Worm (Caenorhabditis elegans) whole organism, L3 larva: Measurements from ENCODE around the gene oxi-1.

Experiments used
- aly-2 ChIP-seq: fragments of 150-350 bp; optimal IDR thresholded peaks from 2 replicates; lab custom pipeline; 2014; ENCODE audit warnings: missing biosample characterization, missing genetic modification characterization
- ama-1 ChIP-seq: fragments of 150-350 bp; optimal IDR thresholded peaks from 2 replicates; lab custom pipeline; 2018
- ceh-16 ChIP-seq: sonication (generic microtip); optimal IDR thresholded peaks from 2 replicates; lab custom pipeline; 2017; ENCODE audit warnings: missing biosample characterization, missing genetic modification characterization
- ceh-28 ChIP-seq: fragments of 150-350 bp; optimal IDR thresholded peaks from 2 replicates; lab custom pipeline; 2014; ENCODE audit warnings: missing biosample characterization, missing genetic modification reagents, missing genetic modification characterization
- ceh-82 ChIP-seq: fragments of 150-350 bp; optimal IDR thresholded peaks from 2 replicates; lab custom pipeline; 2014; ENCODE audit warnings: missing biosample characterization, missing genetic modification characterization
- ceh-9 ChIP-seq: sonication (generic microtip); optimal IDR thresholded peaks from 2 replicates; lab custom pipeline; 2018; ENCODE audit warnings: missing biosample characterization, missing genetic modification characterization
- daf-12 ChIP-seq: fragments of 150-350 bp; optimal IDR thresholded peaks from 2 replicates; lab custom pipeline; 2014; ENCODE audit warnings: missing biosample characterization, missing genetic modification reagents, missing genetic modification characterization
- egl-27 ChIP-seq: sonication (generic microtip); optimal IDR thresholded peaks from 4 replicates; lab custom pipeline; 2017; ENCODE audit warnings: missing biosample characterization, missing genetic modification reagents, missing genetic modification characterization
- egl-5 ChIP-seq: fragments of 150-350 bp; optimal IDR thresholded peaks from 2 replicates; lab custom pipeline; 2017; ENCODE audit warnings: missing biosample characterization, missing genetic modification reagents, missing genetic modification characterization, inconsistent platforms
- elt-1 ChIP-seq: fragments of 150-350 bp; optimal IDR thresholded peaks from 2 replicates; lab custom pipeline; 2014; ENCODE audit warnings: missing biosample characterization, missing genetic modification characterization
- elt-2 ChIP-seq: sonication (generic microtip); optimal IDR thresholded peaks from 2 replicates; lab custom pipeline; 2016; ENCODE audit warnings: missing genetic modification reagents, mild to moderate bottlenecking, missing genetic modification characterization, missing compliant biosample characterization
- eor-1 ChIP-seq, 2 experiments: fragments of 150-350 bp; optimal IDR thresholded peaks; 2 replicates each; lab custom pipeline; 2014 to 2018; ENCODE audit warnings: missing biosample characterization in 2 of 2, missing genetic modification characterization in 2 of 2
- fkh-10 ChIP-seq: sonication (generic microtip); optimal IDR thresholded peaks from 2 replicates; lab custom pipeline; 2017; ENCODE audit warnings: missing biosample characterization, missing genetic modification reagents, missing genetic modification characterization
- fkh-2 ChIP-seq: fragments of 150-350 bp; optimal IDR thresholded peaks from 2 replicates; lab custom pipeline; 2014; ENCODE audit warnings: missing biosample characterization, missing genetic modification reagents, missing genetic modification characterization
- hmg-11 ChIP-seq: sonication (generic microtip); optimal IDR thresholded peaks from 2 replicates; lab custom pipeline; 2016; ENCODE audit warnings: missing genetic modification characterization, missing compliant biosample characterization
- jun-1 ChIP-seq: fragments of 150-350 bp; optimal IDR thresholded peaks from 2 replicates; lab custom pipeline; 2014; ENCODE audit warnings: missing biosample characterization, missing genetic modification reagents, missing genetic modification characterization
- lin-15B ChIP-seq: fragments of 150-350 bp; optimal IDR thresholded peaks from 2 replicates; lab custom pipeline; 2014; ENCODE audit warnings: missing biosample characterization, missing genetic modification characterization
- lin-39 ChIP-seq: fragments of 150-350 bp; optimal IDR thresholded peaks from 2 replicates; lab custom pipeline; 2018; ENCODE audit warnings: missing biosample characterization, missing genetic modification reagents, missing genetic modification characterization
- lsy-12 ChIP-seq: sonication (generic microtip); optimal IDR thresholded peaks from 2 replicates; lab custom pipeline; 2016; ENCODE audit warnings: mild to moderate bottlenecking, missing genetic modification characterization, missing compliant biosample characterization
- mdl-1 ChIP-seq: fragments of 150-350 bp; optimal IDR thresholded peaks from 2 replicates; lab custom pipeline; 2014; ENCODE audit warnings: missing biosample characterization, missing genetic modification characterization
- mml-1 ChIP-seq: fragments of 150-350 bp; sonication (generic microtip); optimal IDR thresholded peaks from 3 replicates; lab custom pipeline; 2014; ENCODE audit warnings: missing biosample characterization, missing genetic modification characterization
- nfya-1 ChIP-seq: sonication (generic microtip); optimal IDR thresholded peaks from 2 replicates; lab custom pipeline; 2017; ENCODE audit warnings: missing genetic modification characterization, mild to moderate bottlenecking, missing compliant biosample characterization, antibody characterized with exemption, moderate library complexity; ENCODE audit not compliant: insufficient read depth
- nhr-11 ChIP-seq: fragments of 150-350 bp; optimal IDR thresholded peaks from 2 replicates; lab custom pipeline; 2014; ENCODE audit warnings: missing biosample characterization, missing genetic modification characterization
- nhr-23 ChIP-seq: fragments of 150-350 bp; optimal IDR thresholded peaks from 2 replicates; lab custom pipeline; 2014; ENCODE audit warnings: missing biosample characterization, missing genetic modification reagents, missing genetic modification characterization
- nhr-237 ChIP-seq: fragments of 150-350 bp; optimal IDR thresholded peaks from 2 replicates; lab custom pipeline; 2014; ENCODE audit warnings: missing biosample characterization, missing genetic modification characterization
- nhr-25 ChIP-seq: sonication (generic microtip); optimal IDR thresholded peaks from 2 replicates; lab custom pipeline; 2017; ENCODE audit warnings: missing biosample characterization, missing genetic modification characterization
- nhr-28 ChIP-seq: fragments of 150-350 bp; optimal IDR thresholded peaks from 2 replicates; lab custom pipeline; 2014; ENCODE audit warnings: missing biosample characterization, missing genetic modification characterization
- nhr-67 ChIP-seq: fragments of 150-350 bp; optimal IDR thresholded peaks from 2 replicates; lab custom pipeline; 2014; ENCODE audit warnings: missing biosample characterization, missing genetic modification characterization
- nhr-76 ChIP-seq: fragments of 150-350 bp; sonication (generic microtip); optimal IDR thresholded peaks from 5 replicates; lab custom pipeline; 2014; ENCODE audit warnings: missing biosample characterization, missing genetic modification characterization
- nhr-77 ChIP-seq: fragments of 150-350 bp; optimal IDR thresholded peaks from 2 replicates; lab custom pipeline; 2014; ENCODE audit warnings: missing biosample characterization, missing genetic modification characterization
- pha-4 ChIP-seq: fragments of 150-350 bp; optimal IDR thresholded peaks from 2 replicates; lab custom pipeline; 2014; ENCODE audit warnings: missing biosample characterization, missing genetic modification reagents, missing genetic modification characterization
- pqm-1 ChIP-seq: fragments of 150-350 bp; optimal IDR thresholded peaks from 2 replicates; lab custom pipeline; 2017; ENCODE audit warnings: missing biosample characterization, missing genetic modification characterization, inconsistent platforms
- sea-2 ChIP-seq: fragments of 150-350 bp; sonication (generic microtip); optimal IDR thresholded peaks from 4 replicates; lab custom pipeline; 2014; ENCODE audit warnings: missing biosample characterization, missing genetic modification reagents, missing genetic modification characterization
- skn-1 ChIP-seq: fragments of 150-350 bp; optimal IDR thresholded peaks from 2 replicates; lab custom pipeline; 2014; ENCODE audit warnings: missing biosample characterization, missing genetic modification characterization
- snpc-4 ChIP-seq: fragments of 150-350 bp; optimal IDR thresholded peaks from 2 replicates; lab custom pipeline; 2014; ENCODE audit warnings: missing biosample characterization, missing genetic modification characterization
- tbx-2 ChIP-seq: sonication (generic microtip); optimal IDR thresholded peaks from 2 replicates; lab custom pipeline; 2016; ENCODE audit warnings: mild to moderate bottlenecking, missing genetic modification characterization, missing compliant biosample characterization
- unc-39 ChIP-seq: sonication (generic microtip); optimal IDR thresholded peaks from 4 replicates; lab custom pipeline; 2017; ENCODE audit warnings: missing biosample characterization, missing genetic modification characterization
- zag-1 ChIP-seq: fragments of 150-350 bp; optimal IDR thresholded peaks from 2 replicates; lab custom pipeline; 2014; ENCODE audit warnings: missing biosample characterization, missing genetic modification characterization

Gene oxi-1

ce11 chrIII:10818364-10818763, 39.7 kb upstream of the oxi-1 start (continued):
- TF ChIP-seq skn-1 (tag; lab: Kevin White, UChicago) (peak; percentile 57), eor-1 (tag; optimal IDR thresholded peaks at IDR 0.05; lab: Kevin White, UChicago) (no peak), ceh-82 (tag; lab: Kevin White, UChicago) (no peak), ceh-16 (tag; lab: Kevin White, UChicago) (no peak), lin-15B (tag; lab: Kevin White, UChicago) (peak; percentile 60), nhr-237 (tag; lab: Kevin White, UChicago) (no peak), nfya-1 (peak; percentile 75), egl-27 (tag; lab: Kevin White, UChicago) (no peak), nhr-28 (tag; lab: Kevin White, UChicago) (no peak), tbx-2 (no peak), ceh-28 (tag; lab: Kevin White, UChicago) (peak; percentile 33), pqm-1 (peak; percentile 65), nhr-67 (tag; lab: Kevin White, UChicago) (no peak)

- peak; percentile 22 for TF ChIP-seq ama-1 (lab: Kevin White, UChicago)
- peak; percentile 50 for TF ChIP-seq elt-2 (tag; lab: Kevin White, UChicago)
- no peak for TF ChIP-seq unc-39 (tag; lab: Kevin White, UChicago)
- peak; percentile 34 for TF ChIP-seq pha-4 (tag; lab: Kevin White, UChicago)
These were observed 38.8 kb upstream of the oxi-1 start for ce11 chrIII:10819257-10819656.

- TF ChIP-seq nhr-76 (tag; lab: Kevin White, UChicago) (no peak), lin-15B (tag; lab: Kevin White, UChicago) (no peak), daf-12 (tag; lab: Kevin White, UChicago) (no peak), snpc-4 (tag; lab: Kevin White, UChicago) (no peak), nfya-1 (peak; percentile 57), ceh-9 (tag; lab: Kevin White, UChicago) (no peak), nhr-28 (tag; lab: Kevin White, UChicago) (no peak), mdl-1 (tag; lab: Kevin White, UChicago) (no peak), fkh-2 (tag; lab: Kevin White, UChicago) (no peak), elt-2 (tag; lab: Kevin White, UChicago) (no peak), aly-2 (no peak), zag-1 (tag; lab: Kevin White, UChicago) (no peak), sea-2 (GFP tag; lab: Kevin White, UChicago) (no peak), jun-1 (no peak), nhr-23 (no peak), ceh-28 (tag; lab: Kevin White, UChicago) (no peak), pqm-1 (no peak), skn-1 (tag; lab: Kevin White, UChicago) (no peak), lin-39 (tag; lab: Kevin White, UChicago) (peak; percentile 29), egl-5 (tag; lab: Kevin White, UChicago) (peak; percentile 5), hmg-11 (tag; lab: Kevin White, UChicago) (no peak), mml-1 (tag; lab: Kevin White, UChicago) (no peak), nhr-25 (tag; lab: Kevin White, UChicago) (no peak), eor-1 (tag; optimal IDR thresholded peaks at IDR 0.05; lab: Kevin White, UChicago) (no peak), pha-4 (tag; lab: Kevin White, UChicago) (no peak), nhr-11 (peak; percentile 83), fkh-10 (GFP tag; lab: Kevin White, UChicago) (no peak), ceh-82 (tag; lab: Kevin White, UChicago) (no peak), lsy-12 (tag; lab: Kevin White, UChicago) (no peak), elt-1 (tag; lab: Kevin White, UChicago) (no peak), nhr-77 (no peak), ama-1 (lab: Kevin White, UChicago) (peak; percentile 7)
These were observed 38.3 kb upstream of the oxi-1 start for ce11 chrIII:10819778-10820177.
